Worm (Caenorhabditis elegans) whole organism, L1 larva: ENCODE measurements around the gene mcm-6.

Experiments used
- C04F5.9 ChIP-seq: sonication (generic microtip); optimal IDR thresholded peaks from 2 replicates; lab custom pipeline; 2016; ENCODE audit warnings: missing genetic modification characterization, missing compliant biosample characterization
- C16A3.4 ChIP-seq: fragments of 150-350 bp; optimal IDR thresholded peaks from 2 replicates; lab custom pipeline; 2014; ENCODE audit warnings: missing biosample characterization, missing genetic modification characterization
- F16B12.6 ChIP-seq: fragments of 150-350 bp; optimal IDR thresholded peaks from 2 replicates; lab custom pipeline; 2014; ENCODE audit warnings: missing biosample characterization, missing genetic modification characterization
- Y116A8C.19 ChIP-seq: sonication (generic microtip); optimal IDR thresholded peaks from 2 replicates; lab custom pipeline; 2016; ENCODE audit warnings: missing compliant biosample characterization, missing genetic modification characterization, borderline replicate concordance
- aly-2 ChIP-seq: fragments of 150-350 bp; optimal IDR thresholded peaks from 2 replicates; lab custom pipeline; 2014; ENCODE audit warnings: missing biosample characterization, missing genetic modification characterization
- ama-1 ChIP-seq: fragments of 150-350 bp; optimal IDR thresholded peaks from 2 replicates; lab custom pipeline; 2014
- blmp-1 ChIP-seq: fragments of 150-350 bp; optimal IDR thresholded peaks from 2 replicates; lab custom pipeline; 2014; ENCODE audit warnings: missing biosample characterization, missing genetic modification characterization
- ceh-63 ChIP-seq: fragments of 200-800 bp; sonication (Bioruptor generic); optimal IDR thresholded peaks from 2 replicates; lab custom pipeline; 2018; ENCODE audit warnings: mild to moderate bottlenecking, missing genetic modification characterization, missing compliant biosample characterization
- ceh-8 ChIP-seq: fragments of 200-800 bp; sonication (Bioruptor generic); optimal IDR thresholded peaks from 2 replicates; lab custom pipeline; 2018; ENCODE audit warnings: mild to moderate bottlenecking, missing genetic modification characterization, moderate library complexity, missing compliant biosample characterization
- ceh-90 ChIP-seq: sonication (generic microtip); optimal IDR thresholded peaks from 2 replicates; lab custom pipeline; 2016; ENCODE audit warnings: missing genetic modification characterization, missing compliant biosample characterization
- ces-1 ChIP-seq: fragments of 150-350 bp; optimal IDR thresholded peaks from 2 replicates; lab custom pipeline; 2014; ENCODE audit warnings: missing biosample characterization, missing genetic modification reagents, missing genetic modification characterization
- dpl-1 ChIP-seq, 3 experiments: fragments of 150-350 bp in 2 of 3; sonication (generic microtip) in 1 of 3; optimal IDR thresholded peaks; 2 replicates each; lab custom pipeline; 2014 to 2017; ENCODE audit warnings: missing biosample characterization in 3 of 3, missing genetic modification characterization in 3 of 3, missing genetic modification reagents in 3 of 3
- dsc-1 ChIP-seq: sonication (generic microtip); optimal IDR thresholded peaks from 2 replicates; lab custom pipeline; 2016; ENCODE audit warnings: mild to moderate bottlenecking, missing genetic modification characterization, missing compliant biosample characterization
- efl-1 ChIP-seq, 4 experiments: fragments of 150-350 bp; optimal IDR thresholded peaks in 3 of 4; peaks in 1 of 4; 1 replicate in 1 of 4; 2 replicates in 3 of 4; lab custom pipeline; 2014; ENCODE audit warnings: missing biosample characterization in 2 of 4, missing genetic modification characterization in 2 of 4, missing genetic modification reagents in 2 of 4
- efl-3 ChIP-seq: fragments of 200-800 bp; sonication (Bioruptor generic); optimal IDR thresholded peaks from 2 replicates; lab custom pipeline; 2018; ENCODE audit warnings: mild to moderate bottlenecking, missing genetic modification characterization, missing compliant biosample characterization
- egl-27 ChIP-seq, 2 experiments: fragments of 150-350 bp in 1 of 2; sonication (generic microtip); optimal IDR thresholded peaks; 3 replicates each; lab custom pipeline; 2017 to 2018; ENCODE audit warnings: missing biosample characterization in 2 of 2, missing genetic modification characterization in 2 of 2, missing genetic modification reagents in 2 of 2
- elt-2 ChIP-seq: sonication (generic microtip); optimal IDR thresholded peaks from 2 replicates; lab custom pipeline; 2016; ENCODE audit warnings: missing genetic modification characterization, mild to moderate bottlenecking, inconsistent platforms, missing compliant biosample characterization, missing genetic modification reagents
- elt-3 ChIP-seq, 6 experiments: fragments of 150-350 bp in 1 of 6; sonication (generic microtip); optimal IDR thresholded peaks; 2 replicates each; lab custom pipeline; 2017 to 2018; ENCODE audit warnings: missing biosample characterization in 6 of 6, missing genetic modification characterization in 6 of 6, inconsistent platforms in 1 of 6
- ets-5 ChIP-seq: fragments of 200-800 bp; sonication (Bioruptor generic); IDR thresholded peaks from 2 replicates; pipeline ENCODE4 v1.3.6; 2022; ENCODE audit warnings: missing genetic modification characterization, missing compliant biosample characterization
- fkh-8 ChIP-seq: sonication (generic microtip); optimal IDR thresholded peaks from 2 replicates; lab custom pipeline; 2016; ENCODE audit warnings: mild to moderate bottlenecking, missing genetic modification characterization, missing compliant biosample characterization
- grh-1 ChIP-seq: fragments of 200-800 bp; sonication (Bioruptor generic); IDR thresholded peaks from 2 replicates; pipeline ENCODE4 v1.3.6; 2022; ENCODE audit warnings: missing genetic modification reagents, missing genetic modification characterization, missing compliant biosample characterization
- hlh-17 ChIP-seq: fragments of 200-800 bp; sonication (Bioruptor generic); optimal IDR thresholded peaks from 2 replicates; lab custom pipeline; 2018; ENCODE audit warnings: missing genetic modification characterization, mild to moderate bottlenecking, missing compliant biosample characterization, moderate library complexity, borderline replicate concordance
- hlh-4 ChIP-seq: sonication (generic microtip); optimal IDR thresholded peaks from 2 replicates; lab custom pipeline; 2016; ENCODE audit warnings: mild to moderate bottlenecking, missing genetic modification characterization, missing compliant biosample characterization
- hpl-2 ChIP-seq: fragments of 150-350 bp; optimal IDR thresholded peaks from 2 replicates; lab custom pipeline; 2014; ENCODE audit warnings: missing biosample characterization, missing genetic modification reagents, missing genetic modification characterization
- isw-1 ChIP-seq: fragments of 200-800 bp; sonication (Bioruptor generic); IDR thresholded peaks from 2 replicates; pipeline ENCODE4 v1.3.6; 2022; ENCODE audit warnings: missing genetic modification characterization, missing compliant biosample characterization
- jun-1 ChIP-seq: fragments of 150-350 bp; optimal IDR thresholded peaks from 2 replicates; lab custom pipeline; 2014; ENCODE audit warnings: missing biosample characterization, missing genetic modification reagents, missing genetic modification characterization
- lin-13 ChIP-seq: fragments of 150-350 bp; optimal IDR thresholded peaks from 2 replicates; lab custom pipeline; 2014; ENCODE audit warnings: missing biosample characterization, missing genetic modification reagents, missing genetic modification characterization
- lin-15B ChIP-seq: fragments of 150-350 bp; sonication (generic microtip); optimal IDR thresholded peaks from 3 replicates; lab custom pipeline; 2014; ENCODE audit warnings: missing biosample characterization, missing genetic modification characterization
- lin-35 ChIP-seq, 2 experiments: fragments of 150-350 bp; optimal IDR thresholded peaks; 2 replicates each; lab custom pipeline; 2014; ENCODE audit warnings: missing biosample characterization in 2 of 2, missing genetic modification characterization in 2 of 2, missing genetic modification reagents in 2 of 2
- mab-9 ChIP-seq: fragments of 200-800 bp; sonication (Bioruptor generic); IDR thresholded peaks from 2 replicates; pipeline ENCODE4 v1.3.6; 2022; ENCODE audit warnings: missing genetic modification reagents, missing genetic modification characterization, missing compliant biosample characterization
- mdl-1 ChIP-seq, 2 experiments: fragments of 150-350 bp; optimal IDR thresholded peaks; 2 replicates each; lab custom pipeline; 2014 to 2017; ENCODE audit warnings: missing biosample characterization in 2 of 2, missing genetic modification characterization in 2 of 2, inconsistent platforms in 1 of 2
- mep-1 ChIP-seq: fragments of 150-350 bp; optimal IDR thresholded peaks from 2 replicates; lab custom pipeline; 2014; ENCODE audit warnings: missing biosample characterization, missing genetic modification characterization
- nhr-11 ChIP-seq: fragments of 150-350 bp; optimal IDR thresholded peaks from 2 replicates; lab custom pipeline; 2014; ENCODE audit warnings: missing biosample characterization, missing genetic modification characterization
- nhr-71 ChIP-seq: sonication (generic microtip); optimal IDR thresholded peaks from 2 replicates; lab custom pipeline; 2016; ENCODE audit warnings: mild to moderate bottlenecking, missing genetic modification characterization, moderate library complexity, missing compliant biosample characterization
- nhr-77 ChIP-seq: fragments of 150-350 bp; optimal IDR thresholded peaks from 2 replicates; lab custom pipeline; 2014; ENCODE audit warnings: missing biosample characterization, missing genetic modification characterization
- nhr-90 ChIP-seq: sonication (generic microtip); optimal IDR thresholded peaks from 2 replicates; lab custom pipeline; 2016; ENCODE audit warnings: mild to moderate bottlenecking, missing genetic modification characterization, missing compliant biosample characterization; ENCODE audit not compliant: poor library complexity
- pag-3 ChIP-seq: sonication (generic microtip); optimal IDR thresholded peaks from 2 replicates; lab custom pipeline; 2017; ENCODE audit warnings: missing genetic modification characterization, mild to moderate bottlenecking, missing compliant biosample characterization, antibody characterized with exemption, borderline replicate concordance; ENCODE audit not compliant: insufficient read depth
- pax-3 ChIP-seq: fragments of 200-800 bp; sonication (Bioruptor generic); optimal IDR thresholded peaks from 2 replicates; lab custom pipeline; 2018; ENCODE audit warnings: mild to moderate bottlenecking, missing genetic modification characterization, moderate library complexity, missing compliant biosample characterization
- rnt-1 ChIP-seq: sonication (generic microtip); optimal IDR thresholded peaks from 2 replicates; lab custom pipeline; 2016; ENCODE audit warnings: mild to moderate bottlenecking, missing genetic modification characterization, moderate library complexity, missing compliant biosample characterization
- skn-1 ChIP-seq: fragments of 150-350 bp; optimal IDR thresholded peaks from 2 replicates; lab custom pipeline; 2014; ENCODE audit warnings: missing biosample characterization, missing genetic modification characterization
- snpc-4 ChIP-seq: fragments of 150-350 bp; optimal IDR thresholded peaks from 2 replicates; lab custom pipeline; 2014; ENCODE audit warnings: missing biosample characterization, missing genetic modification characterization
- snu-23 ChIP-seq: sonication (generic microtip); optimal IDR thresholded peaks from 2 replicates; lab custom pipeline; 2016; ENCODE audit warnings: missing genetic modification characterization, missing compliant biosample characterization
- sox-4 ChIP-seq: sonication (generic microtip); optimal IDR thresholded peaks from 2 replicates; lab custom pipeline; 2016; ENCODE audit warnings: missing genetic modification characterization, missing compliant biosample characterization
- sup-37 ChIP-seq: fragments of 200-800 bp; sonication (Bioruptor generic); optimal IDR thresholded peaks from 2 replicates; lab custom pipeline; 2018; ENCODE audit warnings: mild to moderate bottlenecking, missing genetic modification characterization, missing compliant biosample characterization
- swsn-7 ChIP-seq: sonication (generic microtip); optimal IDR thresholded peaks from 2 replicates; lab custom pipeline; 2016; ENCODE audit warnings: missing genetic modification characterization, missing compliant biosample characterization
- unc-62 ChIP-seq: fragments of 150-350 bp; optimal IDR thresholded peaks from 2 replicates; lab custom pipeline; 2014; ENCODE audit warnings: missing biosample characterization, missing genetic modification reagents, missing genetic modification characterization
- zag-1 ChIP-seq: fragments of 150-350 bp; optimal IDR thresholded peaks from 2 replicates; lab custom pipeline; 2014; ENCODE audit warnings: missing biosample characterization, missing genetic modification characterization
- zip-4 ChIP-seq: fragments of 200-800 bp; sonication (Bioruptor generic); optimal IDR thresholded peaks from 2 replicates; lab custom pipeline; 2018; ENCODE audit warnings: mild to moderate bottlenecking, missing genetic modification characterization, moderate library complexity, missing compliant biosample characterization
- ztf-4 ChIP-seq: fragments of 150-350 bp; optimal IDR thresholded peaks from 2 replicates; lab custom pipeline; 2014; ENCODE audit warnings: missing biosample characterization, missing genetic modification characterization

Gene mcm-6

ce11 chrIII:9826005-9826404, 31.8 kb downstream of the mcm-6 start (continued):
- TF ChIP-seq pax-3 (tag; lab: Kevin White, UChicago), result no peak
- TF ChIP-seq sox-4 (tag; lab: Kevin White, UChicago), result no peak
- peak; percentile 62 for TF ChIP-seq lin-13 (GFP tag; lab: Kevin White, UChicago)
- no peak for TF ChIP-seq sup-37 (GFP tag; lab: Kevin White, UChicago)
- no peak for TF ChIP-seq ceh-63
- TF ChIP-seq ces-1, result no peak
- TF ChIP-seq nhr-71 (tag; lab: Kevin White, UChicago), result peak; percentile 84
- no peak for TF ChIP-seq lin-15B
- TF ChIP-seq elt-3 (tag; optimal IDR thresholded peaks at IDR 0.05; lab: Kevin White, UChicago), result no peak
- no peak for TF ChIP-seq egl-27 (tag; optimal IDR thresholded peaks at IDR 0.05; lab: Kevin White, UChicago)
- TF ChIP-seq grh-1 (GFP tag; lab: Robert Waterston, UW), result 0 out of 2 replicates have a peak, but pooled peaks have one; percentile 10
- TF ChIP-seq rnt-1, result peak; percentile 53
- TF ChIP-seq dsc-1 (tag; lab: Kevin White, UChicago), result no peak
- no peak for TF ChIP-seq zip-4 (GFP tag; lab: Kevin White, UChicago)
- no peak for TF ChIP-seq ceh-8
- no peak for TF ChIP-seq hlh-4 (tag; lab: Kevin White, UChicago)
- peak; percentile 36 to 53 for TF ChIP-seq efl-1 (optimal IDR thresholded peaks at IDR 0.05; lab: Kevin White, UChicago)
- TF ChIP-seq efl-1 (GFP tag; optimal IDR thresholded peaks at IDR 0.05 in 1 of 2; lab: Kevin White, UChicago), result peak; percentile 44 to 81
- peak; percentile 76 for TF ChIP-seq mep-1 (tag; lab: Kevin White, UChicago)
- peak; percentile 43 for TF ChIP-seq blmp-1 (tag; lab: Kevin White, UChicago)
- TF ChIP-seq C04F5.9 (tag; lab: Kevin White, UChicago), result peak; percentile 12
- TF ChIP-seq nhr-11 (tag; lab: Kevin White, UChicago), result no peak
- TF ChIP-seq snpc-4 (tag; lab: Kevin White, UChicago), result no peak
- peak; percentile 61 for TF ChIP-seq elt-2 (tag; lab: Kevin White, UChicago)
- TF ChIP-seq efl-3 (GFP tag; lab: Kevin White, UChicago), result no peak
- peak; percentile 10 to 61 for TF ChIP-seq lin-35 (GFP tag; optimal IDR thresholded peaks at IDR 0.05; lab: Kevin White, UChicago)
- TF ChIP-seq fkh-8 (tag; lab: Kevin White, UChicago), result no peak
- peak; percentile 61 for TF ChIP-seq skn-1 (tag; lab: Kevin White, UChicago)
- no peak for TF ChIP-seq isw-1 (GFP tag; lab: Robert Waterston, UW)
- peak; percentile 10 for TF ChIP-seq hpl-2
- TF ChIP-seq pag-3 (tag; lab: Kevin White, UChicago), result no peak
- peak; percentile 15 for TF ChIP-seq aly-2
- TF ChIP-seq jun-1 (tag; lab: Kevin White, UChicago), result peak; percentile 17
- TF ChIP-seq nhr-77 (tag; lab: Kevin White, UChicago), result peak; percentile 1
- peak; percentile 56 for TF ChIP-seq swsn-7 (tag; lab: Kevin White, UChicago)
- TF ChIP-seq mdl-1 (tag; optimal IDR thresholded peaks at IDR 0.05; lab: Kevin White, UChicago), result peak in 1 of 2 experiments; percentile 66

- TF ChIP-seq zag-1 (tag; lab: Kevin White, UChicago) (no peak), swsn-7 (tag; lab: Kevin White, UChicago) (peak; percentile 28), dpl-1 (GFP tag; optimal IDR thresholded peaks at IDR 0.05; lab: Kevin White, UChicago) (peak; percentile 26 to 76 (median 44)), ztf-4 (tag; lab: Kevin White, UChicago) (no peak), ceh-90 (tag; lab: Kevin White, UChicago) (no peak), snu-23 (GFP tag; lab: Kevin White, UChicago) (peak; percentile 46), ets-5 (no peak), snpc-4 (tag; lab: Kevin White, UChicago) (no peak), hlh-17 (no peak), ama-1 (no peak), jun-1 (tag; lab: Kevin White, UChicago) (no peak), lin-35 (GFP tag; optimal IDR thresholded peaks at IDR 0.05; lab: Kevin White, UChicago) (peak; percentile 61 to 70), F16B12.6 (peak; percentile 87), mep-1 (tag; lab: Kevin White, UChicago) (peak; percentile 81), mab-9 (GFP tag; lab: Robert Waterston, UW) (no peak), C16A3.4 (tag; lab: Kevin White, UChicago) (peak; percentile 55), unc-62 (GFP tag; lab: Kevin White, UChicago) (no peak), Y116A8C.19 (tag; lab: Kevin White, UChicago) (no peak), lin-15B (peak; percentile 15), nhr-90 (no peak), efl-1 (optimal IDR thresholded peaks at IDR 0.05; lab: Kevin White, UChicago) (peak; percentile 47 to 48), efl-1 (GFP tag; optimal IDR thresholded peaks at IDR 0.05 in 1 of 2; lab: Kevin White, UChicago) (peak in 1 of 2 experiments; percentile 59)
These were observed 33.2 kb downstream of the mcm-6 start, which contains the start of the genes ZK632.10 and ZK632.11 for ce11 chrIII:9827163-9827951. Gene ZK632.10, minus strand, starts transcription at chrIII:9827722. Gene ZK632.11, plus strand, starts transcription at chrIII:9827915.
